Worm (Caenorhabditis elegans) whole organism, early embryonic: ENCODE measurements around the gene srm-2.

ENCODE experiments used
- hmg-4 ChIP-seq: fragments of 200-800 bp; sonication (Bioruptor generic); optimal IDR thresholded peaks from 2 replicates; lab custom pipeline; 2018; ENCODE audit warnings: mild to moderate bottlenecking, missing genetic modification characterization, missing compliant biosample characterization
- scrt-1 ChIP-seq: fragments of 200-800 bp; sonication (Bioruptor generic); IDR thresholded peaks from 2 replicates; pipeline ENCODE4 v1.3.6; 2022; ENCODE audit warnings: missing genetic modification characterization, missing compliant biosample characterization
- sea-1 ChIP-seq: fragments of 200-800 bp; sonication (Bioruptor generic); conservative IDR thresholded peaks from 2 replicates; pipeline ENCODE4 v1.3.6; 2022; ENCODE audit warnings: missing genetic modification characterization, missing compliant biosample characterization
- tbx-11 ChIP-seq: fragments of 200-800 bp; sonication (Bioruptor generic); IDR thresholded peaks from 2 replicates; pipeline ENCODE4 v1.3.6; 2022; ENCODE audit warnings: missing genetic modification characterization, missing compliant biosample characterization

ce11 chrIV:5033276-5033675 is 24.8 kb downstream of the srm-2 start, which contains the start of gene C09B9.4:
- TF ChIP-seq tbx-11: no peak
- no peak for TF ChIP-seq hmg-4 (GFP tag; lab: Kevin White, UChicago)
- TF ChIP-seq scrt-1: no peak
- no peak for TF ChIP-seq sea-1 (GFP tag; lab: Robert Waterston, UW)
